Worm (Caenorhabditis elegans) whole organism, L3 larva: ENCODE data around the gene F41D9.2.

Source experiments
- R02D3.7 ChIP-seq: fragments of 150-350 bp; optimal IDR thresholded peaks from 2 replicates; lab custom pipeline; 2014; ENCODE audit warnings: missing biosample characterization, missing genetic modification characterization
- aly-2 ChIP-seq: fragments of 150-350 bp; optimal IDR thresholded peaks from 2 replicates; lab custom pipeline; 2014; ENCODE audit warnings: missing biosample characterization, missing genetic modification characterization
- ceh-16 ChIP-seq: sonication (generic microtip); optimal IDR thresholded peaks from 2 replicates; lab custom pipeline; 2017; ENCODE audit warnings: missing biosample characterization, missing genetic modification characterization
- ceh-9 ChIP-seq: sonication (generic microtip); optimal IDR thresholded peaks from 2 replicates; lab custom pipeline; 2018; ENCODE audit warnings: missing biosample characterization, missing genetic modification characterization
- egl-5 ChIP-seq: fragments of 150-350 bp; optimal IDR thresholded peaks from 2 replicates; lab custom pipeline; 2017; ENCODE audit warnings: missing biosample characterization, missing genetic modification reagents, missing genetic modification characterization, inconsistent platforms
- elt-1 ChIP-seq: fragments of 150-350 bp; optimal IDR thresholded peaks from 2 replicates; lab custom pipeline; 2014; ENCODE audit warnings: missing biosample characterization, missing genetic modification characterization
- elt-2 ChIP-seq: sonication (generic microtip); optimal IDR thresholded peaks from 2 replicates; lab custom pipeline; 2016; ENCODE audit warnings: missing genetic modification reagents, mild to moderate bottlenecking, missing genetic modification characterization, missing compliant biosample characterization
- eor-1 ChIP-seq, 2 experiments: fragments of 150-350 bp; optimal IDR thresholded peaks; 2 replicates each; lab custom pipeline; 2014 to 2018; ENCODE audit warnings: missing biosample characterization in 2 of 2, missing genetic modification characterization in 2 of 2
- fos-1 ChIP-seq: fragments of 150-350 bp; optimal IDR thresholded peaks from 2 replicates; lab custom pipeline; 2014; ENCODE audit warnings: missing biosample characterization, missing genetic modification characterization
- hmg-11 ChIP-seq: sonication (generic microtip); optimal IDR thresholded peaks from 2 replicates; lab custom pipeline; 2016; ENCODE audit warnings: missing genetic modification characterization, missing compliant biosample characterization
- jun-1 ChIP-seq: fragments of 150-350 bp; optimal IDR thresholded peaks from 2 replicates; lab custom pipeline; 2014; ENCODE audit warnings: missing biosample characterization, missing genetic modification reagents, missing genetic modification characterization
- lin-15B ChIP-seq: fragments of 150-350 bp; optimal IDR thresholded peaks from 2 replicates; lab custom pipeline; 2014; ENCODE audit warnings: missing biosample characterization, missing genetic modification characterization
- lin-39 ChIP-seq: fragments of 150-350 bp; optimal IDR thresholded peaks from 2 replicates; lab custom pipeline; 2018; ENCODE audit warnings: missing biosample characterization, missing genetic modification reagents, missing genetic modification characterization
- lsy-12 ChIP-seq: sonication (generic microtip); optimal IDR thresholded peaks from 2 replicates; lab custom pipeline; 2016; ENCODE audit warnings: mild to moderate bottlenecking, missing genetic modification characterization, missing compliant biosample characterization
- mdl-1 ChIP-seq: fragments of 150-350 bp; optimal IDR thresholded peaks from 2 replicates; lab custom pipeline; 2014; ENCODE audit warnings: missing biosample characterization, missing genetic modification characterization
- mml-1 ChIP-seq: fragments of 150-350 bp; sonication (generic microtip); optimal IDR thresholded peaks from 3 replicates; lab custom pipeline; 2014; ENCODE audit warnings: missing biosample characterization, missing genetic modification characterization
- nfya-1 ChIP-seq: sonication (generic microtip); optimal IDR thresholded peaks from 2 replicates; lab custom pipeline; 2017; ENCODE audit warnings: missing genetic modification characterization, mild to moderate bottlenecking, missing compliant biosample characterization, antibody characterized with exemption, moderate library complexity; ENCODE audit not compliant: insufficient read depth
- nhr-11 ChIP-seq: fragments of 150-350 bp; optimal IDR thresholded peaks from 2 replicates; lab custom pipeline; 2014; ENCODE audit warnings: missing biosample characterization, missing genetic modification characterization
- nhr-12 ChIP-seq: fragments of 150-350 bp; optimal IDR thresholded peaks from 2 replicates; lab custom pipeline; 2014; ENCODE audit warnings: missing biosample characterization, missing genetic modification characterization
- nhr-23 ChIP-seq: fragments of 150-350 bp; optimal IDR thresholded peaks from 2 replicates; lab custom pipeline; 2014; ENCODE audit warnings: missing biosample characterization, missing genetic modification reagents, missing genetic modification characterization
- nhr-28 ChIP-seq: fragments of 150-350 bp; optimal IDR thresholded peaks from 2 replicates; lab custom pipeline; 2014; ENCODE audit warnings: missing biosample characterization, missing genetic modification characterization
- nhr-43 ChIP-seq: sonication (generic microtip); optimal IDR thresholded peaks from 2 replicates; lab custom pipeline; 2016; ENCODE audit warnings: mild to moderate bottlenecking, missing genetic modification characterization, missing compliant biosample characterization; ENCODE audit not compliant: poor library complexity, severe bottlenecking
- nhr-67 ChIP-seq: fragments of 150-350 bp; optimal IDR thresholded peaks from 2 replicates; lab custom pipeline; 2014; ENCODE audit warnings: missing biosample characterization, missing genetic modification characterization
- nhr-76 ChIP-seq: fragments of 150-350 bp; sonication (generic microtip); optimal IDR thresholded peaks from 5 replicates; lab custom pipeline; 2014; ENCODE audit warnings: missing biosample characterization, missing genetic modification characterization
- pha-4 ChIP-seq: fragments of 150-350 bp; optimal IDR thresholded peaks from 2 replicates; lab custom pipeline; 2014; ENCODE audit warnings: missing biosample characterization, missing genetic modification reagents, missing genetic modification characterization
- pqm-1 ChIP-seq: fragments of 150-350 bp; optimal IDR thresholded peaks from 2 replicates; lab custom pipeline; 2017; ENCODE audit warnings: missing biosample characterization, missing genetic modification characterization, inconsistent platforms
- skn-1 ChIP-seq: fragments of 150-350 bp; optimal IDR thresholded peaks from 2 replicates; lab custom pipeline; 2014; ENCODE audit warnings: missing biosample characterization, missing genetic modification characterization
- snpc-4 ChIP-seq: fragments of 150-350 bp; optimal IDR thresholded peaks from 2 replicates; lab custom pipeline; 2014; ENCODE audit warnings: missing biosample characterization, missing genetic modification characterization
- tbx-2 ChIP-seq: sonication (generic microtip); optimal IDR thresholded peaks from 2 replicates; lab custom pipeline; 2016; ENCODE audit warnings: mild to moderate bottlenecking, missing genetic modification characterization, missing compliant biosample characterization
- unc-39 ChIP-seq: sonication (generic microtip); optimal IDR thresholded peaks from 4 replicates; lab custom pipeline; 2017; ENCODE audit warnings: missing biosample characterization, missing genetic modification characterization
- unc-62 ChIP-seq: fragments of 150-350 bp; sonication (generic microtip); optimal IDR thresholded peaks from 4 replicates; lab custom pipeline; 2014; ENCODE audit warnings: missing biosample characterization, missing genetic modification reagents, missing genetic modification characterization
- ztf-11 ChIP-seq: fragments of 150-350 bp; optimal IDR thresholded peaks from 2 replicates; lab custom pipeline; 2014; ENCODE audit warnings: missing biosample characterization, missing genetic modification characterization
- ztf-4 ChIP-seq: fragments of 150-350 bp; optimal IDR thresholded peaks from 2 replicates; lab custom pipeline; 2014; ENCODE audit warnings: missing biosample characterization, missing genetic modification characterization

Gene F41D9.2

DNA sequence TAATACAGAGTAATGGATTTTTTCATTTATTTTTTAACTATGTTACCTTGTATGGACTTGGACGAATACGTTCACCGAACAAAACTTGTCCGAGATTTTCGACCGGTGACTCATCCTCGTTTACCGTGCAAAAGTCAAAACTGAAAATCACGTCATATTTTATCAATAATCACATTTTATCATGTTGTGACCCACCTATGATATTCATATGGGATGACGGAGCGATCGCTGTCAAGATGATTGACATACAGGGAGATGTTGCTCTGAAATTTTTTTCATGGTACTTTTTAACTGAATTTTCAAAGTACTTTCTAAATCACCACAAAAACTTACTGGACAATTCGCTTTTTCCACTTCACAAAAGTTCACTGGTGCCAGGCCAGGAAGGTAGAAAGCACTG, 36.8 kb upstream of the F41D9.2 start:
- no peak for TF ChIP-seq hmg-11 (tag; lab: Kevin White, UChicago)
- no peak for TF ChIP-seq tbx-2 (tag; lab: Kevin White, UChicago)
- no peak for TF ChIP-seq lin-15B
- TF ChIP-seq nhr-67 (tag; lab: Kevin White, UChicago): no peak
- no peak for TF ChIP-seq nhr-11 (tag; lab: Kevin White, UChicago)
- TF ChIP-seq lsy-12: no peak
- no peak for TF ChIP-seq mdl-1 (tag; lab: Kevin White, UChicago)
- TF ChIP-seq ceh-9: no peak
- no peak for TF ChIP-seq unc-39 (tag; lab: Kevin White, UChicago)
- TF ChIP-seq nhr-76 (tag; lab: Kevin White, UChicago): no peak
- TF ChIP-seq snpc-4 (tag; lab: Kevin White, UChicago): no peak
- no peak for TF ChIP-seq jun-1 (tag; lab: Kevin White, UChicago)
- no peak for TF ChIP-seq nhr-28 (tag; lab: Kevin White, UChicago)
- TF ChIP-seq eor-1 (tag; optimal IDR thresholded peaks at IDR 0.05; lab: Kevin White, UChicago): no peak
- no peak for TF ChIP-seq egl-5 (tag; lab: Kevin White, UChicago)
- TF ChIP-seq nhr-43 (tag; lab: Kevin White, UChicago): no peak
- TF ChIP-seq lin-39 (tag; lab: Kevin White, UChicago): no peak

DNA sequence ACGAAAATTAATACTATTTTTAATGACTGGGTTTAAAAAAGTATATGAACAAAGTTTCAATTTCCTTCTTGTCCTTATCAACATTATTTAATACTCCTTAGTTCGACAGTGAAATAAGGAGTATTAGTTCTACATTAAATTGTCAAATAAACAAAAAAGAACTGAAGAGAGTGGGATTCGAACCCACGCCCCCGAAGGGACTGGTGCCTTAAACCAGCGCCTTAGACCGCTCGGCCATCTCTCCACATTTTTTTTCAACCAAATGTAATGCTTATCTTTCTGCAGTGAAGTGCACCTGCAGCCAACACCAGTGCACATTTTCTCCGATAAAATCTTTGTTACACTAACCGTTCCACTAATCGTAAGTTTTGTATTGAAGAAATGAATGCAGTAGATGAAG, 34.5 kb upstream of the F41D9.2 start:
- TF ChIP-seq pha-4 (tag; lab: Kevin White, UChicago) (peak; percentile 6), nhr-76 (tag; lab: Kevin White, UChicago) (no peak), snpc-4 (tag; lab: Kevin White, UChicago) (no peak), unc-62 (GFP tag; lab: Kevin White, UChicago) (no peak), elt-2 (tag; lab: Kevin White, UChicago) (peak; percentile 28), elt-1 (tag; lab: Kevin White, UChicago) (peak; percentile 52), nhr-23 (tag; lab: Kevin White, UChicago) (peak; percentile 1)

DNA sequence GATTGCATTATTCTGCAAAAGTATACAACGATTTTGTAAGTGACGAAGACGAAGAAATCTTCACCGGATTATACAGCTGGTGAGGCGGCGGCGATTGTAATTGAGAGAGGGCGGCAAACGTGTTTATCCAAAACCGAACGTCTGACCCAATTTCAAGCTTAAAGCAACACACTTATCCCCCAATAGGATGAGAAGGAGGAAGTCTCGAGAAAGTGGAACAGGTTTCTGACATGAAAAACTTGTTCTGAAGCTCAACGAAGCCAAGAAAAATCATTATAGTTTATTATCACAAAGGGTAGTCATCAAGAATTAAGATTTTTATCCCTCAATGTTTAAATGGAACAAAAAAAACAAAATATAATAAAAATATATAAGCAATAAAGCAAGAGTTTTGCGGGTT, 33.6 kb upstream of the F41D9.2 start, which contains the start of gene spp-13:
Gene spp-13, minus strand, starts transcription at position 143 of the 400 bp plus-strand sequence.
- TF ChIP-seq lsy-12 (no peak), aly-2 (no peak), jun-1 (tag; lab: Kevin White, UChicago) (no peak), mml-1 (tag; lab: Kevin White, UChicago) (no peak), nhr-23 (tag; lab: Kevin White, UChicago) (peak; percentile 92), nhr-43 (tag; lab: Kevin White, UChicago) (peak; percentile 70), nhr-12 (tag; lab: Kevin White, UChicago) (no peak), egl-5 (tag; lab: Kevin White, UChicago) (no peak), skn-1 (no peak), lin-15B (no peak)

DNA sequence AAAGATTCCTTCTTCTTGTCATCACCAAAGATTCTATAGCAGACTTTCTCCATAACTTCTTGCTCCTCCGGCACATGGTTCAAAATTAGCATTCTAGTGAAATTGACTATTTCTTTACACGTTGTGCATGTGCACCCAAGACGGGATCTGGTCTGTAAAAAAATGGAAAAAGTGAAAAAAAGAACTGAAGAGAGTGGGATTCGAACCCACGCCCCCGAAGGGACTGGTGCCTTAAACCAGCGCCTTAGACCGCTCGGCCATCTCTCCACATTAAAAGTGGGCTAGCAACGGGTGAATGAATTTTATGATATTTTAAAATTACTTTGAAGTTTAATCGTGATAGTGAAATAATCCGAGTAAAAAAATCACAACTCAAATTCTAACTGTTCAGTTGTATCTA, 33.0 kb upstream of the F41D9.2 start:
- no peak for TF ChIP-seq pqm-1 (tag; lab: Kevin White, UChicago)
- peak; percentile 9 for TF ChIP-seq nfya-1 (tag; lab: Kevin White, UChicago)
- no peak for TF ChIP-seq skn-1

DNA sequence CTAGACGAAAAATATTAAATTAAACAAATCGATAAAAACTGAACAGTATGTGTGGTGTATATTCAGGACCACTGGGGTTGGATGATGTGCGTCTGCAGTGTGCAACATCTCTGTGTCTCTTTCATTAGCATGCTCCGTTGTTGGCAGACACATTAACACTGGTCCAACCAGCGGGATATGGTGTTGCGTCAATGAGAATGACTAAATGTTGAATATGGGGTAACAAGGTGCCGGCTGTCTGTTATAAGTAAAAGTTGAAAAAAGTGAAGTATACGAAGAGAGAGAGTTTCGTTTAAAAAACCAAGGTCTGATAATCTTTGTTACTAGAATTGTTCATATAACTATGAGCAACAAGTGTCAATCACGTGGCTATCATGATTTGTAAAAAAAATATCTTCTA, 32.1 kb upstream of the F41D9.2 start, which contains the start of gene ced-8:
Gene ced-8, minus strand, starts transcription at position 101 of the 400 bp plus-strand sequence.
- no peak for TF ChIP-seq lsy-12
- TF ChIP-seq mdl-1 (tag; lab: Kevin White, UChicago): no peak
- TF ChIP-seq nhr-43 (tag; lab: Kevin White, UChicago): peak; percentile 35
- TF ChIP-seq fos-1 (tag; lab: Kevin White, UChicago): no peak
- no peak for TF ChIP-seq lin-15B
- TF ChIP-seq ztf-11: no peak

DNA sequence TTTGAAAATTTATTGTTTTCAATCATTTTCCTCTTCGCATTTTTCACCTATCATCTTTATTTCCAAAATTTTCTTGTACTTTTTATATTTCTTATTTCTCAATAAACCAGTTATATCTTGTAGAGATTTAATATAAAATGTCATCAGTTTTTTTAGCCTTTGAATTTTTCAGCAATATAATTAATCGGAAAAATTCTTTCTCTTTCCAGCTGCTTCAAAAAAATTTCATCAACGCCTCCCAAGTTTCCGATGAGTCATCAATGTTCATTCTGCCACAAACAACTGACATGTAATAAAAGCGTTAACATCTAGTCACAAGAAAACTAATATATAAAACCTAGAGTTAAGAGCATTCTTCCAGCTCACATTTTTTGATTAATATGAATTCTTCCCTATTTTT, 28.4 kb upstream of the F41D9.2 start, which contains the start of gene F08F1.4:
Gene F08F1.4, plus strand, starts transcription at position 301 of the 400 bp plus-strand sequence.
- TF ChIP-seq nhr-12 (tag; lab: Kevin White, UChicago): no peak
- TF ChIP-seq ztf-4 (tag; lab: Kevin White, UChicago): no peak
- TF ChIP-seq eor-1 (tag; optimal IDR thresholded peaks at IDR 0.05; lab: Kevin White, UChicago): no peak
- TF ChIP-seq fos-1 (tag; lab: Kevin White, UChicago): no peak
- no peak for TF ChIP-seq nfya-1 (tag; lab: Kevin White, UChicago)
- no peak for TF ChIP-seq nhr-28 (tag; lab: Kevin White, UChicago)
- no peak for TF ChIP-seq ceh-16 (tag; lab: Kevin White, UChicago)
- no peak for TF ChIP-seq R02D3.7 (tag; lab: Kevin White, UChicago)
